Fruit fly (Drosophila melanogaster) whole organism, embryonic: ENCODE results near the gene CG43052.

Experiments used
- B-H2 ChIP-seq: fragments of 200-800 bp; sonication (Bioruptor generic); optimal IDR thresholded peaks from 2 replicates; lab custom pipeline; 2018; ENCODE audit warnings: missing biosample characterization, mild to moderate bottlenecking, missing genetic modification characterization
- CG10267 ChIP-seq: fragments of 200-800 bp; sonication (Bioruptor generic); optimal IDR thresholded peaks from 2 replicates; lab custom pipeline; 2018; ENCODE audit warnings: missing biosample characterization, mild to moderate bottlenecking, missing genetic modification characterization, moderate library complexity
- CG1233 ChIP-seq: fragments of 200-800 bp; sonication (Bioruptor generic); optimal IDR thresholded peaks from 4 replicates; lab custom pipeline; 2018; ENCODE audit warnings: missing biosample characterization, mild to moderate bottlenecking, missing genetic modification characterization
- CG12744 ChIP-seq: fragments of 200-800 bp; sonication (Bioruptor generic); optimal IDR thresholded peaks from 2 replicates; lab custom pipeline; 2016; ENCODE audit warnings: missing biosample characterization, missing genetic modification characterization
- CG12769 ChIP-seq: fragments of 200-800 bp; sonication (Bioruptor generic); optimal IDR thresholded peaks from 2 replicates; lab custom pipeline; 2019; ENCODE audit warnings: missing biosample characterization, mild to moderate bottlenecking, missing genetic modification characterization, moderate library complexity
- CG13287 ChIP-seq: fragments of 200-800 bp; sonication (Bioruptor generic); IDR thresholded peaks from 2 replicates; pipeline ENCODE4 v1.3.6; 2022; ENCODE audit warnings: missing biosample characterization, missing genetic modification characterization; ENCODE audit not compliant: partially characterized antibody
- CG13775 ChIP-seq: fragments of 200-800 bp; sonication (Bioruptor generic); optimal IDR thresholded peaks from 3 replicates; lab custom pipeline; 2017; ENCODE audit warnings: missing biosample characterization, mild to moderate bottlenecking, missing genetic modification characterization
- CG14710 ChIP-seq: fragments of 200-800 bp; sonication (Bioruptor generic); optimal IDR thresholded peaks from 3 replicates; lab custom pipeline; 2019; ENCODE audit warnings: missing biosample characterization, mild to moderate bottlenecking, missing genetic modification characterization, moderate library complexity
- CG15479 ChIP-seq: fragments of 200-800 bp; sonication (Bioruptor generic); optimal IDR thresholded peaks from 3 replicates; lab custom pipeline; 2019; ENCODE audit warnings: missing biosample characterization, mild to moderate bottlenecking, missing genetic modification characterization, moderate library complexity
- CG15514 ChIP-seq: fragments of 200-800 bp; sonication (Bioruptor generic); optimal IDR thresholded peaks from 3 replicates; lab custom pipeline; 2017; ENCODE audit warnings: missing biosample characterization, missing genetic modification characterization, mild to moderate bottlenecking, moderate library complexity, missing genetic modification reagents
- CG15696 ChIP-seq: fragments of 200-800 bp; sonication (Bioruptor generic); optimal IDR thresholded peaks from 2 replicates; lab custom pipeline; 2019; ENCODE audit warnings: missing biosample characterization, mild to moderate bottlenecking, missing genetic modification characterization, moderate library complexity
- CG17359 ChIP-seq: fragments of 200-800 bp; sonication (Bioruptor generic); optimal IDR thresholded peaks from 3 replicates; lab custom pipeline; 2018; ENCODE audit warnings: missing biosample characterization, mild to moderate bottlenecking, missing genetic modification characterization, moderate library complexity
- CG30403 ChIP-seq: fragments of 200-800 bp; sonication (Bioruptor generic); optimal IDR thresholded peaks from 3 replicates; lab custom pipeline; 2016; ENCODE audit warnings: missing biosample characterization, missing genetic modification characterization
- CG32532 ChIP-seq: fragments of 200-800 bp; sonication (Bioruptor generic); IDR thresholded peaks from 2 replicates; pipeline ENCODE4 v1.3.6; 2022; ENCODE audit warnings: missing biosample characterization, missing genetic modification characterization
- CG3407 ChIP-seq: fragments of 200-800 bp; sonication (Bioruptor generic); optimal IDR thresholded peaks from 2 replicates; lab custom pipeline; 2018; ENCODE audit warnings: missing biosample characterization, mild to moderate bottlenecking, missing genetic modification characterization
- CG4820 ChIP-seq: fragments of 200-800 bp; sonication (Bioruptor generic); optimal IDR thresholded peaks from 3 replicates; lab custom pipeline; 2016; ENCODE audit warnings: missing biosample characterization, missing genetic modification characterization
- CG7839 ChIP-seq: fragments of 200-800 bp; sonication (Bioruptor generic); optimal IDR thresholded peaks from 3 replicates; lab custom pipeline; 2018; ENCODE audit warnings: missing biosample characterization, mild to moderate bottlenecking, missing genetic modification characterization, moderate library complexity
- CG8388 ChIP-seq: fragments of 200-800 bp; sonication (Bioruptor generic); optimal IDR thresholded peaks from 2 replicates; lab custom pipeline; 2019; ENCODE audit warnings: missing biosample characterization, mild to moderate bottlenecking, missing genetic modification characterization, moderate library complexity
- CG8924 ChIP-seq: fragments of 200-800 bp; optimal IDR thresholded peaks from 3 replicates; lab custom pipeline; 2019; ENCODE audit warnings: missing biosample characterization, mild to moderate bottlenecking, missing genetic modification characterization, moderate library complexity
- Chrac-16 ChIP-seq: fragments of 200-800 bp; sonication (Bioruptor generic); optimal IDR thresholded peaks from 3 replicates; lab custom pipeline; 2016; ENCODE audit warnings: missing biosample characterization, missing genetic modification characterization
- CoRest ChIP-seq: fragments of 200-800 bp; sonication (Bioruptor generic); optimal IDR thresholded peaks from 3 replicates; lab custom pipeline; 2018; ENCODE audit warnings: missing biosample characterization, mild to moderate bottlenecking, missing genetic modification characterization, moderate library complexity
- Dll ChIP-seq: fragments of 200-800 bp; sonication (Bioruptor generic); IDR thresholded peaks from 4 replicates; pipeline ENCODE4 v1.3.6; 2022; ENCODE audit warnings: missing biosample characterization, missing genetic modification characterization; ENCODE audit not compliant: partially characterized antibody
- Hr51 ChIP-seq, 2 experiments: fragments of 200-800 bp; sonication (Bioruptor generic); optimal IDR thresholded peaks; 2 replicates in 1 of 2; 3 replicates in 1 of 2; lab custom pipeline; 2016 to 2018; ENCODE audit warnings: missing biosample characterization in 2 of 2, missing genetic modification characterization in 2 of 2, mild to moderate bottlenecking in 1 of 2, moderate library complexity in 1 of 2
- Myb ChIP-seq: fragments of 200-800 bp; sonication (Bioruptor generic); optimal IDR thresholded peaks from 2 replicates; lab custom pipeline; 2016; ENCODE audit warnings: missing biosample characterization, missing genetic modification characterization
- Nf-YB ChIP-seq: fragments of 200-800 bp; sonication (Bioruptor generic); optimal IDR thresholded peaks from 3 replicates; lab custom pipeline; 2019; ENCODE audit warnings: missing biosample characterization, mild to moderate bottlenecking, missing genetic modification characterization, moderate library complexity
- Nf-YC ChIP-seq: fragments of 200-800 bp; optimal IDR thresholded peaks from 3 replicates; lab custom pipeline; 2019; ENCODE audit warnings: missing biosample characterization, mild to moderate bottlenecking, missing genetic modification characterization, moderate library complexity
- NfI ChIP-seq: fragments of 200-800 bp; sonication (Bioruptor generic); optimal IDR thresholded peaks from 3 replicates; lab custom pipeline; 2018; ENCODE audit warnings: missing biosample characterization, mild to moderate bottlenecking, missing genetic modification characterization, moderate library complexity
- Rfx ChIP-seq: fragments of 200-800 bp; sonication (Bioruptor generic); IDR thresholded peaks from 2 replicates; pipeline ENCODE4 v1.3.6; 2022; ENCODE audit warnings: missing biosample characterization, missing genetic modification characterization
- Side ChIP-seq: fragments of 200-800 bp; sonication (Bioruptor generic); optimal IDR thresholded peaks from 2 replicates; lab custom pipeline; 2016; ENCODE audit warnings: missing biosample characterization, missing genetic modification characterization
- Spps ChIP-seq: fragments of 200-800 bp; sonication (Bioruptor generic); optimal IDR thresholded peaks from 2 replicates; lab custom pipeline; 2018; ENCODE audit warnings: missing biosample characterization, mild to moderate bottlenecking, missing genetic modification characterization
- Sry-δ ChIP-seq: fragments of 200-800 bp; sonication (Bioruptor generic); optimal IDR thresholded peaks from 2 replicates; lab custom pipeline; 2016; ENCODE audit warnings: missing biosample characterization, missing genetic modification characterization
- Stat92E ChIP-seq, 3 experiments: fragments of >200 bp in 2 of 3; fragments of 200-800 bp in 1 of 3; sonication (Bioruptor generic) in 1 of 3; optimal IDR thresholded peaks; 2 replicates each; lab custom pipeline; 2017 to 2019; ENCODE audit warnings: missing biosample characterization in 3 of 3, missing genetic modification characterization in 3 of 3, mild to moderate bottlenecking in 1 of 3, moderate library complexity in 1 of 3
- Usf ChIP-seq: fragments of 200-800 bp; sonication (Bioruptor generic); optimal IDR thresholded peaks from 2 replicates; lab custom pipeline; 2017; ENCODE audit warnings: missing genotype, missing biosample characterization, missing genetic modification characterization
- Xbp1 ChIP-seq: fragments of 200-800 bp; sonication (Bioruptor generic); optimal IDR thresholded peaks from 3 replicates; lab custom pipeline; 2016; ENCODE audit warnings: missing biosample characterization, mild to moderate bottlenecking, missing genetic modification characterization
- abd-A ChIP-seq: fragments of 200-800 bp; sonication (Bioruptor generic); optimal IDR thresholded peaks from 3 replicates; lab custom pipeline; 2019; ENCODE audit warnings: missing biosample characterization, mild to moderate bottlenecking, missing genetic modification characterization, moderate library complexity
- crp ChIP-seq, 2 experiments: fragments of 200-800 bp; sonication (Bioruptor generic); optimal IDR thresholded peaks; 2 replicates in 1 of 2; 3 replicates in 1 of 2; lab custom pipeline; 2017; ENCODE audit warnings: missing biosample characterization in 2 of 2, missing genetic modification characterization in 2 of 2, mild to moderate bottlenecking in 1 of 2, moderate library complexity in 1 of 2
- dmrt99B ChIP-seq: fragments of 200-800 bp; sonication (Bioruptor generic); optimal IDR thresholded peaks from 2 replicates; lab custom pipeline; 2018; ENCODE audit warnings: missing biosample characterization, mild to moderate bottlenecking, missing genetic modification characterization, moderate library complexity
- ftz-f1 ChIP-seq: fragments of 200-800 bp; sonication (Bioruptor generic); optimal IDR thresholded peaks from 2 replicates; lab custom pipeline; 2016; ENCODE audit warnings: missing biosample characterization, missing genetic modification characterization
- gfzf ChIP-seq: fragments of 200-800 bp; sonication (Bioruptor generic); optimal IDR thresholded peaks from 2 replicates; lab custom pipeline; 2016; ENCODE audit warnings: missing biosample characterization, mild to moderate bottlenecking, missing genetic modification characterization, moderate library complexity
- her ChIP-seq: fragments of 200-800 bp; sonication (Bioruptor generic); optimal IDR thresholded peaks from 2 replicates; lab custom pipeline; 2016; ENCODE audit warnings: missing biosample characterization, missing genetic modification characterization
- inv ChIP-seq: fragments of 200-800 bp; sonication (Bioruptor generic); IDR thresholded peaks from 2 replicates; pipeline ENCODE4 v1.3.6; 2022; ENCODE audit warnings: missing biosample characterization, missing genetic modification characterization; ENCODE audit not compliant: partially characterized antibody
- lilli ChIP-seq: fragments of 200-800 bp; sonication (Bioruptor generic); optimal IDR thresholded peaks from 3 replicates; lab custom pipeline; 2016; ENCODE audit warnings: missing biosample characterization, missing genetic modification characterization
- lmd ChIP-seq: fragments of 200-800 bp; sonication (Bioruptor generic); IDR thresholded peaks from 2 replicates; pipeline ENCODE4 v1.3.6; 2022; ENCODE audit warnings: missing biosample characterization, missing genetic modification characterization
- nom ChIP-seq: fragments of 200-800 bp; sonication (Bioruptor generic); optimal IDR thresholded peaks from 2 replicates; lab custom pipeline; 2017; ENCODE audit warnings: missing biosample characterization, missing genetic modification characterization, mild to moderate bottlenecking, moderate library complexity, missing genetic modification reagents
- phol ChIP-seq: fragments of 200-800 bp; sonication (Bioruptor generic); optimal IDR thresholded peaks from 3 replicates; lab custom pipeline; 2018; ENCODE audit warnings: missing biosample characterization, mild to moderate bottlenecking, missing genetic modification characterization, moderate library complexity
- stwl ChIP-seq: fragments of 200-800 bp; sonication (Bioruptor generic); optimal IDR thresholded peaks from 3 replicates; lab custom pipeline; 2018; ENCODE audit warnings: missing biosample characterization, mild to moderate bottlenecking, missing genetic modification characterization, moderate library complexity
- trem ChIP-seq: fragments of 200-800 bp; optimal IDR thresholded peaks from 3 replicates; lab custom pipeline; 2019; ENCODE audit warnings: missing biosample characterization, mild to moderate bottlenecking, missing genetic modification characterization, moderate library complexity

Gene CG43052

DNA sequence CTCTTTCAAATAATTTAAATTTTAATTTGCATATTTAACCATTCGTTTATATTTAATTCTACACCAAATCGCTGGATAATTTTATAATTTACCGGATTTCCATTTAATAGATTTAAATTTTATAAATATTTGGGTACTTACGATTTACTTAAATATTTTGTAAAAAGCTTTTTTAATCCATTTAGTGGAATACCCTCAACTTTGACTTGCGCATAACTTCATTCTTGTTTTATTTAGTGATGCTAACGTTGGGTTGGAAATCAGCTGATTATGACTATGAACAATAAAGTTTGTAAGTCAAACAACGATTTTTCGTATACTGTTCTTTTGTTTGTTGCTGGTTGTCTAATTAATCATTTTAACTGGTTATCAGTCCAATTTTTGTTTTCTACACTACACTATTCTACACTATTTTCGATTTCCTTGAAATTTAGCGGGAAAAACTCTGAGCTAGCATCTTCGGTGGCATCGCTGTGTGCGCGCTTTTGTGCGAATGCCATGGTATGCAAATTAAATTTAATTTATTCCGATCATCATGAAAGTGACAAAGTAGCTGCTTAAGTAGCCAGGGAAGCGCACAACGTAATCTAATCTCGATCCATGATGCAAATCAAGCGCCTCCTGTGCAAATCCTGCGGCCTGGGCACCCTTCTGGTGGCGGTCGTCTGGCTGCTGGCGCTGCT lies 7.0 kb downstream of the CG43052 start, which contains the start of gene Pgant35A (continued):
- peak; percentile 11 for TF ChIP-seq Side (GFP tag; lab: Kevin White, UChicago)
- TF ChIP-seq CG8388 (GFP tag; lab: Kevin White, UChicago): peak; percentile 28
- TF ChIP-seq CG3407 (GFP tag; lab: Kevin White, UChicago): peak; percentile 8
- TF ChIP-seq lilli (GFP tag; lab: Kevin White, UChicago): peak; percentile 49
- peak; percentile 6 for TF ChIP-seq her (GFP tag; lab: Kevin White, UChicago)
- TF ChIP-seq CG12769 (tag; lab: Kevin White, UChicago): peak; percentile 24
- TF ChIP-seq Myb (GFP tag; lab: Kevin White, UChicago): peak; percentile 37
- peak; percentile 45 to 89 for TF ChIP-seq crp (GFP tag; optimal IDR thresholded peaks at IDR 0.05; lab: Kevin White, UChicago)
- no peak for TF ChIP-seq Usf (GFP tag; lab: Kevin White, UChicago)
- TF ChIP-seq Rfx: peak; percentile 57; the same call in 1 of the 2 replicates
- TF ChIP-seq Sry-δ (GFP tag; lab: Kevin White, UChicago): peak; percentile 28
- peak; percentile 44 for TF ChIP-seq CG14710
- TF ChIP-seq trem (tag; lab: Kevin White, UChicago): peak; percentile 38
- TF ChIP-seq Nf-YC (tag; lab: Kevin White, UChicago): peak; percentile 55
- no peak for TF ChIP-seq CG12744 (GFP tag; lab: Kevin White, UChicago)
- TF ChIP-seq Dll: 0 out of 4 replicates have a peak, but pooled peaks have one; percentile 20
- TF ChIP-seq lmd (GFP tag; lab: Robert Waterston, UW): peak; percentile 19; the same call in 1 of the 2 replicates
- peak; percentile 26 for TF ChIP-seq NfI (GFP tag; lab: Kevin White, UChicago)
- no peak for TF ChIP-seq Stat92E (GFP tag; optimal IDR thresholded peaks at IDR 0.05; lab: Kevin White, UChicago)
- TF ChIP-seq phol (tag; lab: Kevin White, UChicago): peak; percentile 28
- TF ChIP-seq nom (GFP tag; lab: Kevin White, UChicago): no peak
- peak; percentile 21 for TF ChIP-seq B-H2
- peak; percentile 74 for TF ChIP-seq abd-A (tag; lab: Kevin White, UChicago)
- TF ChIP-seq CG15696 (tag; lab: Kevin White, UChicago): peak; percentile 22
- peak; percentile 49 for TF ChIP-seq CG32532 (GFP tag; lab: Robert Waterston, UW)
- TF ChIP-seq CG13287 (GFP tag; lab: Robert Waterston, UW): no peak; the same call in 1 of the 2 replicates
- TF ChIP-seq Xbp1: peak; percentile 11
- TF ChIP-seq inv (GFP tag; lab: Robert Waterston, UW): no peak
- TF ChIP-seq Spps (tag; lab: Kevin White, UChicago): no peak
- TF ChIP-seq dmrt99B (tag; lab: Kevin White, UChicago): peak; percentile 32
- peak; percentile 21 for TF ChIP-seq gfzf (GFP tag; lab: Kevin White, UChicago)
- peak; percentile 50 for TF ChIP-seq CG13775 (GFP tag; lab: Kevin White, UChicago)
- TF ChIP-seq ftz-f1 (GFP tag; lab: Kevin White, UChicago): peak; percentile 60
- peak; percentile 5 for TF ChIP-seq CG4820
- peak in 1 of 2 experiments; percentile 64 for TF ChIP-seq Hr51 (GFP tag; optimal IDR thresholded peaks at IDR 0.05; lab: Kevin White, UChicago)
- peak; percentile 41 for TF ChIP-seq Nf-YB (GFP tag; lab: Kevin White, UChicago)
- peak; percentile 54 for TF ChIP-seq CG30403 (GFP tag; lab: Kevin White, UChicago)
- TF ChIP-seq CG7839: peak; percentile 42
- TF ChIP-seq stwl (tag; lab: Kevin White, UChicago): peak; percentile 25
- peak; percentile 51 for TF ChIP-seq CG10267 (tag; lab: Kevin White, UChicago)
- peak; percentile 14 for TF ChIP-seq CG15479
- peak; percentile 37 for TF ChIP-seq Chrac-16
- TF ChIP-seq CG17359 (tag; lab: Kevin White, UChicago): peak; percentile 5
- peak; percentile 63 for TF ChIP-seq CoRest (tag; lab: Kevin White, UChicago)
- peak; percentile 23 for TF ChIP-seq CG15514 (GFP tag; lab: Kevin White, UChicago)
- TF ChIP-seq CG1233 (GFP tag; lab: Kevin White, UChicago): no peak
- TF ChIP-seq CG8924 (tag; lab: Kevin White, UChicago): peak; percentile 40
